Worm (Caenorhabditis elegans): Measurements from ENCODE around the gene C49H3.4.

The C49H3.4 gene

DNA sequence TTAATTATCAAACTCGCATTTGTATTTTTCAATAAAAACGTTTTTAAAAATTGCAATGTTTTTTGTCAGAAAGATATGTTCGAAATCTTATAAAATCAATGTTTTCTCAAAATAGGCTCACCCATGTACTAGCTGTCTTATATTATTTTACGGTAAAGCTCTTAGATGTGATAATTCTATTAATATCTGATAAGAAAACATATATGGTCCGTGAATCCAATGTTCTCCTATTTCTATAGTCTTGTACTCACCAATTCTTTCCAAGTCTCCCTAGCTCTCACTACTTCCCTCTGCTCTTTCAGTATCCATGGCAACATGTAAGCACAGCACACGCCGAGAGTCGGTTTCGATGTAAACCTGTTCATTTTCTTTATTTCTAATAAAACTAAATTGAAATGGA lies 18.6 kb downstream of the C49H3.4 start, which contains the start of gene bbs-2:
TSS of gene bbs-2 (plus strand) at position 301 of the 400 bp plus-strand sequence.
- no peak for TF ChIP-seq tbx-2 (tag; optimal IDR thresholded peaks at IDR 0.05)

DNA sequence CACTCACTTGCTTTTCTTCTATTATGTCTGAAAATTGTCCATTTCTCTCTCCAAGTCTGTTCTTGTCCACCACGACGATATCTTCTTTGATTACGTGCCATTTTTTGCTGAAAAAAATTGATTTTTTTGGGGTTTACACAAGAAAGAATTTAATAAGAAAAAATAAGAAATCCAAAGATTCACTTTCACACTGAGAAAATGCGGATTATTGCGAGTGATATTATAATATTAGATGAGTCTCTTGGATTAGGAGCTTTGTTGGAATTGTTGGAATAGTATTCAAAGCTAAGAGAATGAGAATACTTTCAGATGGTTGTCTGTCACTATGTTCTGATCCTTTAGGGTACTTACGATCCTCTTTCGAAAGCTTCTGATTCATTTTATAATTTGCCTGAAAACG lies 23.7 kb downstream of the C49H3.4 start, which contains the start of gene F20D12.7:
TSS of gene F20D12.7 (minus strand) at position 101 of the 400 bp plus-strand sequence.
- no peak for TF ChIP-seq lim-6 (tag; optimal IDR thresholded peaks at IDR 0.05)
- TF ChIP-seq sdc-2 (tag; optimal IDR thresholded peaks at IDR 0.05), result no peak
- no peak for TF ChIP-seq che-1 (tag; optimal IDR thresholded peaks at IDR 0.05)
- no peak for TF ChIP-seq ref-2 (tag; optimal IDR thresholded peaks at IDR 0.05)
- no peak for TF ChIP-seq elt-2 (tag; optimal IDR thresholded peaks at IDR 0.05)
- no peak for TF ChIP-seq ama-1 (optimal IDR thresholded peaks at IDR 0.05)
- no peak for TF ChIP-seq K02D7.2 (tag; optimal IDR thresholded peaks at IDR 0.05)
- no peak for TF ChIP-seq zip-5 (tag; optimal IDR thresholded peaks at IDR 0.05)
- no peak for TF ChIP-seq npax-4 (tag; optimal IDR thresholded peaks at IDR 0.05)
- no peak for TF ChIP-seq fkh-6 (tag; optimal IDR thresholded peaks at IDR 0.05)
- TF ChIP-seq K09A11.1 (tag; optimal IDR thresholded peaks at IDR 0.05; ENCODE audit: insufficient read depth), result no peak
- no peak for TF ChIP-seq ceh-30 (tag; optimal IDR thresholded peaks at IDR 0.05)
- TF ChIP-seq syd-9 (tag; optimal IDR thresholded peaks at IDR 0.05), result no peak
- no peak for TF ChIP-seq unc-55 (GFP tag; optimal IDR thresholded peaks at IDR 0.05)
- no peak for TF ChIP-seq ceh-6 (GFP tag; optimal IDR thresholded peaks at IDR 0.05)
- no peak for TF ChIP-seq ceh-24 (tag; optimal IDR thresholded peaks at IDR 0.05)
- no peak for TF ChIP-seq elt-4 (tag; optimal IDR thresholded peaks at IDR 0.05)
- no peak for TF ChIP-seq ceh-48 (tag; optimal IDR thresholded peaks at IDR 0.05)
- no peak for TF ChIP-seq pax-1 (tag; optimal IDR thresholded peaks at IDR 0.05)
- TF ChIP-seq hlh-13 (GFP tag; optimal IDR thresholded peaks at IDR 0.05), result no peak

DNA sequence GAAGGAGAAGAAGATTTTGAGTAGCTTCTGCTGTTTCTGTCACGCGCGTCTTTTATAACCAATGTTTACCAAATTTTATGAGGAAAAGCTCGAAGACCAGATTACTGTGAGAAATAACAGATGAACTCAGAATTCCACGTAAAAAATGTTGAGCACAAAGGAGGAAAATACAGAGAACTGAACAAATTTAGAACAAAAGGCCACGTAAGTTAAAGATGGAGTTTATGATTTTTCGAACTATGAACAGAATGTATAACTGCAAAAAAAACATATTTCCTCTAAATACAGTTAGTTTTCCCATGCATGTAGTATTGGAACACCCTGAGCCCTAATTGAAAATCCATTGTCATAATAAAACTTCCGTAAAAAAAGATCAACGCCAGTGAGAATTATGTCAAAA lies 25.8 kb downstream of the C49H3.4 start, which contains the start of gene exc-9:
TSS of gene exc-9 (minus strand) at position 101 of the 400 bp plus-strand sequence.
- TF ChIP-seq K02D7.2 (tag; optimal IDR thresholded peaks at IDR 0.05), result no peak
- TF ChIP-seq ahr-1 (tag; optimal IDR thresholded peaks at IDR 0.05), result no peak
- no peak for TF ChIP-seq F13H6.1 (tag; optimal IDR thresholded peaks at IDR 0.05)
- TF ChIP-seq hlh-8 (tag; optimal IDR thresholded peaks at IDR 0.05), result no peak
- TF ChIP-seq ceh-18 (tag; optimal IDR thresholded peaks at IDR 0.05), result no peak

DNA sequence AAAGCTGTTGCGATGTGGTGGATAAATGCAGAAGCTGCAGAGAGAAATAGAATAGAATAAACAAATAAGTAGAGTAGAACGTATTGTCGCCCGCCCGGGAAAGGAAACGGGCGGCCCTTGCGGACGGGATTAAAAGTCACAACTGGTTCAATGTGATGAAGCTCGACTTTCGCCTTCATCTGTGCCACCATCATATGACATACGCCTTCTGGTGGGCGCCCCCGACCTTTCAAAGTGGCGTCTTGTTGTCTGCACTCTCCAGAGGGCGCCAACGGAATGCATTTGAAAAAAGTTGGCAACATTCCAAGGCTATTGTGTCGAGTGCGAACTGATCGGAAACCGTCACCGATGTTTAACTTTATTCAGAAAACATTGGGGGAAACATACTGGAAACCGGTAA lies 28.2 kb downstream of the C49H3.4 start:
- TF ChIP-seq ceh-34 (tag; optimal IDR thresholded peaks at IDR 0.05) (peak; percentile 27), mec-3 (tag; optimal IDR thresholded peaks at IDR 0.05; ENCODE audit: borderline replicate concordance) (no peak)

DNA sequence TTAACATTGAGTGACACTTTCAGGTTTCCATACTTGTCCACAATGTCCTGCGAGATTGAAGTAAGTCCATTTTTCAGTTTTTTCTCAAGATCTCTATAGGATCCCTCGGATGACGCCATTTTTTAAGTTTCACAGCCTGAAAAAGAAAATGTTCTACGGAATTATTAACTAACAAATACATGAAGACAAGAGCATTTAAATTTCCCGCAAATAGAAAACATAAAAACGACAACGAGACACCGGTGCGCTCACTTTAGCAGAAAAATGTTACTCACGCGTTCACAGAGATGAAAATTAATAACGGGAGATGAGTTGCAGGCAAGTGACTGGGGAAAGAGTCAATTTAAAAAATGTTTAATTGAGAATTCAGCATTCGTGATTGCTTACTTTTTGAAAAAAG lies 31.4 kb downstream of the C49H3.4 start, which contains the start of gene czw-1:
TSS of gene czw-1 (minus strand) at position 369 of the 400 bp plus-strand sequence.
- no peak for TF ChIP-seq ceh-22 (tag; optimal IDR thresholded peaks at IDR 0.05)
- no peak for TF ChIP-seq fax-1 (tag; optimal IDR thresholded peaks at IDR 0.05)
- TF ChIP-seq hlh-30 (tag; optimal IDR thresholded peaks at IDR 0.05; ENCODE audit: insufficient read depth), result no peak
- TF ChIP-seq unc-86 (tag; optimal IDR thresholded peaks at IDR 0.05), result no peak
- TF ChIP-seq ahr-1 (tag; optimal IDR thresholded peaks at IDR 0.05), result no peak
- no peak for TF ChIP-seq sox-4 (tag; optimal IDR thresholded peaks at IDR 0.05)
- TF ChIP-seq eyg-1 (tag; optimal IDR thresholded peaks at IDR 0.05), result no peak
- no peak for TF ChIP-seq ceh-45 (GFP tag; IDR thresholded peaks at IDR 0.05)
- TF ChIP-seq zip-5 (tag; optimal IDR thresholded peaks at IDR 0.05), result no peak
- no peak for TF ChIP-seq unc-55 (GFP tag; optimal IDR thresholded peaks at IDR 0.05)
- no peak for TF ChIP-seq ttx-3 (tag; optimal IDR thresholded peaks at IDR 0.05)
